Worm (Caenorhabditis elegans) whole organism, late embryonic: ENCODE results near the gene R04D3.2.

ENCODE experiments used
- ama-1 ChIP-seq: fragments of 150-350 bp; optimal IDR thresholded peaks from 2 replicates; lab custom pipeline; 2014
- ceh-30 ChIP-seq: fragments of 150-350 bp; optimal IDR thresholded peaks from 2 replicates; lab custom pipeline; 2014; ENCODE audit warnings: missing biosample characterization, missing genetic modification characterization
- mec-3 ChIP-seq: sonication (generic microtip); optimal IDR thresholded peaks from 2 replicates; lab custom pipeline; 2016; ENCODE audit warnings: borderline replicate concordance, missing genetic modification characterization, missing compliant biosample characterization
- pha-2 ChIP-seq: sonication (generic microtip); optimal IDR thresholded peaks from 2 replicates; lab custom pipeline; 2017; ENCODE audit warnings: mild to moderate bottlenecking, missing genetic modification characterization, missing compliant biosample characterization
- pqm-1 ChIP-seq: sonication (generic microtip); optimal IDR thresholded peaks from 2 replicates; lab custom pipeline; 2016; ENCODE audit warnings: missing genetic modification characterization, missing compliant biosample characterization
- ref-2 ChIP-seq: sonication (generic microtip); optimal IDR thresholded peaks from 2 replicates; lab custom pipeline; 2016; ENCODE audit warnings: missing genetic modification characterization, missing compliant biosample characterization
- syd-9 ChIP-seq: sonication (generic microtip); optimal IDR thresholded peaks from 2 replicates; lab custom pipeline; 2016; ENCODE audit warnings: mild to moderate bottlenecking, missing genetic modification characterization, moderate library complexity, missing compliant biosample characterization
- tbx-2 ChIP-seq: sonication (generic microtip); optimal IDR thresholded peaks from 2 replicates; lab custom pipeline; 2016; ENCODE audit warnings: missing genetic modification characterization, missing compliant biosample characterization
- tbx-7 ChIP-seq: sonication (generic microtip); optimal IDR thresholded peaks from 2 replicates; lab custom pipeline; 2016; ENCODE audit warnings: missing genotype, missing genetic modification characterization, missing compliant biosample characterization

- no peak for TF ChIP-seq pha-2 (tag; lab: Kevin White, UChicago)
- no peak for TF ChIP-seq pqm-1 (tag; lab: Kevin White, UChicago)
- no peak for TF ChIP-seq tbx-7 (tag; lab: Kevin White, UChicago)
- no peak for TF ChIP-seq ref-2 (tag; lab: Kevin White, UChicago)
- TF ChIP-seq tbx-2 = no peak
- no peak for TF ChIP-seq ama-1
- TF ChIP-seq syd-9 (tag; lab: Kevin White, UChicago) = no peak
- TF ChIP-seq ceh-30 (tag; lab: Kevin White, UChicago) = no peak
- TF ChIP-seq mec-3 (tag; lab: Kevin White, UChicago) = no peak
These were observed 45.0 kb upstream of the R04D3.2 start, which contains the start of gene sir-2.3 for ce11 chrX:13331386-13331785.
